Worm (Caenorhabditis elegans) whole organism, L1 larva: ENCODE measurements around the gene ugt-13.

Experiments
- C34B4.2 ChIP-seq: sonication (generic microtip); optimal IDR thresholded peaks from 2 replicates; lab custom pipeline; 2017; ENCODE audit warnings: mild to moderate bottlenecking, missing genetic modification characterization, missing compliant biosample characterization
- Y116A8C.19 ChIP-seq: sonication (generic microtip); optimal IDR thresholded peaks from 2 replicates; lab custom pipeline; 2016; ENCODE audit warnings: missing compliant biosample characterization, missing genetic modification characterization, borderline replicate concordance
- aha-1 ChIP-seq: fragments of 150-350 bp; optimal IDR thresholded peaks from 2 replicates; lab custom pipeline; 2014; ENCODE audit warnings: missing biosample characterization, missing genetic modification characterization
- aly-2 ChIP-seq: fragments of 150-350 bp; optimal IDR thresholded peaks from 2 replicates; lab custom pipeline; 2014; ENCODE audit warnings: missing biosample characterization, missing genetic modification characterization
- ceh-63 ChIP-seq: fragments of 200-800 bp; sonication (Bioruptor generic); optimal IDR thresholded peaks from 2 replicates; lab custom pipeline; 2018; ENCODE audit warnings: mild to moderate bottlenecking, missing genetic modification characterization, missing compliant biosample characterization
- ceh-82 ChIP-seq, 3 experiments: fragments of 150-350 bp in 1 of 3; sonication (generic microtip) in 2 of 3; optimal IDR thresholded peaks; 2 replicates each; lab custom pipeline; 2014 to 2017; ENCODE audit warnings: missing biosample characterization in 3 of 3, missing genetic modification characterization in 3 of 3
- ceh-88 ChIP-seq: fragments of 200-800 bp; sonication (Bioruptor generic); IDR thresholded peaks from 2 replicates; pipeline ENCODE4 v1.3.6; 2022; ENCODE audit warnings: missing genetic modification characterization, missing compliant biosample characterization
- ceh-90 ChIP-seq: sonication (generic microtip); optimal IDR thresholded peaks from 2 replicates; lab custom pipeline; 2016; ENCODE audit warnings: missing genetic modification characterization, missing compliant biosample characterization
- dpl-1 ChIP-seq, 3 experiments: fragments of 150-350 bp in 2 of 3; sonication (generic microtip) in 1 of 3; optimal IDR thresholded peaks; 2 replicates each; lab custom pipeline; 2014 to 2017; ENCODE audit warnings: missing biosample characterization in 3 of 3, missing genetic modification characterization in 3 of 3, missing genetic modification reagents in 3 of 3
- dsc-1 ChIP-seq: sonication (generic microtip); optimal IDR thresholded peaks from 2 replicates; lab custom pipeline; 2016; ENCODE audit warnings: mild to moderate bottlenecking, missing genetic modification characterization, missing compliant biosample characterization
- efl-3 ChIP-seq: fragments of 200-800 bp; sonication (Bioruptor generic); optimal IDR thresholded peaks from 2 replicates; lab custom pipeline; 2018; ENCODE audit warnings: mild to moderate bottlenecking, missing genetic modification characterization, missing compliant biosample characterization
- egl-27 ChIP-seq, 2 experiments: fragments of 150-350 bp in 1 of 2; sonication (generic microtip); optimal IDR thresholded peaks; 3 replicates each; lab custom pipeline; 2017 to 2018; ENCODE audit warnings: missing biosample characterization in 2 of 2, missing genetic modification characterization in 2 of 2, missing genetic modification reagents in 2 of 2
- elt-3 ChIP-seq, 6 experiments: fragments of 150-350 bp in 1 of 6; sonication (generic microtip); optimal IDR thresholded peaks; 2 replicates each; lab custom pipeline; 2017 to 2018; ENCODE audit warnings: missing biosample characterization in 6 of 6, missing genetic modification characterization in 6 of 6, inconsistent platforms in 1 of 6
- ets-5 ChIP-seq: fragments of 200-800 bp; sonication (Bioruptor generic); IDR thresholded peaks from 2 replicates; pipeline ENCODE4 v1.3.6; 2022; ENCODE audit warnings: missing genetic modification characterization, missing compliant biosample characterization
- fkh-4 ChIP-seq: sonication (generic microtip); optimal IDR thresholded peaks from 2 replicates; lab custom pipeline; 2016; ENCODE audit warnings: missing compliant biosample characterization, missing genetic modification characterization, borderline replicate concordance
- fkh-8 ChIP-seq: sonication (generic microtip); optimal IDR thresholded peaks from 2 replicates; lab custom pipeline; 2016; ENCODE audit warnings: mild to moderate bottlenecking, missing genetic modification characterization, missing compliant biosample characterization
- fos-1 ChIP-seq: fragments of 150-350 bp; optimal IDR thresholded peaks from 2 replicates; lab custom pipeline; 2014; ENCODE audit warnings: missing biosample characterization, missing genetic modification characterization
- hlh-4 ChIP-seq: sonication (generic microtip); optimal IDR thresholded peaks from 2 replicates; lab custom pipeline; 2016; ENCODE audit warnings: mild to moderate bottlenecking, missing genetic modification characterization, missing compliant biosample characterization
- irx-1 ChIP-seq: sonication (generic microtip); optimal IDR thresholded peaks from 2 replicates; lab custom pipeline; 2016; ENCODE audit warnings: missing genetic modification characterization, missing compliant biosample characterization
- isw-1 ChIP-seq: fragments of 200-800 bp; sonication (Bioruptor generic); IDR thresholded peaks from 2 replicates; pipeline ENCODE4 v1.3.6; 2022; ENCODE audit warnings: missing genetic modification characterization, missing compliant biosample characterization
- lin-14 ChIP-seq: fragments of 200-800 bp; sonication (Bioruptor generic); optimal IDR thresholded peaks from 2 replicates; lab custom pipeline; 2018; ENCODE audit warnings: mild to moderate bottlenecking, missing genetic modification characterization, moderate library complexity, missing compliant biosample characterization
- lin-15B ChIP-seq: fragments of 150-350 bp; sonication (generic microtip); optimal IDR thresholded peaks from 3 replicates; lab custom pipeline; 2014; ENCODE audit warnings: missing biosample characterization, missing genetic modification characterization
- lin-39 ChIP-seq: fragments of 150-350 bp; optimal IDR thresholded peaks from 2 replicates; lab custom pipeline; 2014; ENCODE audit warnings: missing biosample characterization, missing genetic modification reagents, missing genetic modification characterization
- mab-9 ChIP-seq: fragments of 200-800 bp; sonication (Bioruptor generic); IDR thresholded peaks from 2 replicates; pipeline ENCODE4 v1.3.6; 2022; ENCODE audit warnings: missing genetic modification reagents, missing genetic modification characterization, missing compliant biosample characterization
- mef-2 ChIP-seq: fragments of 150-350 bp; optimal IDR thresholded peaks from 2 replicates; lab custom pipeline; 2014; ENCODE audit warnings: missing biosample characterization, missing genetic modification characterization
- nhr-19 ChIP-seq: fragments of 200-800 bp; sonication (Bioruptor generic); conservative IDR thresholded peaks from 2 replicates; pipeline ENCODE4 v1.3.6; 2022; ENCODE audit warnings: missing genetic modification characterization, missing compliant biosample characterization
- nhr-20 ChIP-seq: sonication (generic microtip); optimal IDR thresholded peaks from 2 replicates; lab custom pipeline; 2016; ENCODE audit warnings: mild to moderate bottlenecking, missing genetic modification characterization, missing compliant biosample characterization
- nhr-237 ChIP-seq: fragments of 150-350 bp; optimal IDR thresholded peaks from 2 replicates; lab custom pipeline; 2014; ENCODE audit warnings: missing biosample characterization, missing genetic modification characterization
- nhr-47 ChIP-seq: sonication (generic microtip); optimal IDR thresholded peaks from 2 replicates; lab custom pipeline; 2016; ENCODE audit warnings: mild to moderate bottlenecking, missing genetic modification characterization, moderate library complexity, missing compliant biosample characterization
- nhr-71 ChIP-seq: sonication (generic microtip); optimal IDR thresholded peaks from 2 replicates; lab custom pipeline; 2016; ENCODE audit warnings: mild to moderate bottlenecking, missing genetic modification characterization, moderate library complexity, missing compliant biosample characterization
- nhr-85 ChIP-seq: sonication (generic microtip); peaks from one replicate; lab custom pipeline; 2016; ENCODE audit warnings: missing genetic modification characterization, inconsistent platforms, missing compliant biosample characterization
- nhr-90 ChIP-seq: sonication (generic microtip); optimal IDR thresholded peaks from 2 replicates; lab custom pipeline; 2016; ENCODE audit warnings: mild to moderate bottlenecking, missing genetic modification characterization, missing compliant biosample characterization; ENCODE audit not compliant: poor library complexity
- pag-3 ChIP-seq: sonication (generic microtip); optimal IDR thresholded peaks from 2 replicates; lab custom pipeline; 2017; ENCODE audit warnings: missing genetic modification characterization, mild to moderate bottlenecking, missing compliant biosample characterization, antibody characterized with exemption, borderline replicate concordance; ENCODE audit not compliant: insufficient read depth
- rnt-1 ChIP-seq: sonication (generic microtip); optimal IDR thresholded peaks from 2 replicates; lab custom pipeline; 2016; ENCODE audit warnings: mild to moderate bottlenecking, missing genetic modification characterization, moderate library complexity, missing compliant biosample characterization
- snpc-4 ChIP-seq: fragments of 150-350 bp; optimal IDR thresholded peaks from 2 replicates; lab custom pipeline; 2014; ENCODE audit warnings: missing biosample characterization, missing genetic modification characterization
- sptf-1 ChIP-seq: fragments of 150-350 bp; optimal IDR thresholded peaks from 2 replicates; lab custom pipeline; 2014; ENCODE audit warnings: missing biosample characterization, missing genetic modification characterization
- sup-37 ChIP-seq: fragments of 200-800 bp; sonication (Bioruptor generic); optimal IDR thresholded peaks from 2 replicates; lab custom pipeline; 2018; ENCODE audit warnings: mild to moderate bottlenecking, missing genetic modification characterization, missing compliant biosample characterization
- unc-30 ChIP-seq: sonication (generic microtip); optimal IDR thresholded peaks from 2 replicates; lab custom pipeline; 2017; ENCODE audit warnings: missing biosample characterization, missing genetic modification characterization
- unc-62 ChIP-seq: fragments of 150-350 bp; optimal IDR thresholded peaks from 2 replicates; lab custom pipeline; 2014; ENCODE audit warnings: missing biosample characterization, missing genetic modification reagents, missing genetic modification characterization
- unc-86 ChIP-seq: sonication (generic microtip); optimal IDR thresholded peaks from 2 replicates; lab custom pipeline; 2016; ENCODE audit warnings: missing genetic modification characterization, missing compliant biosample characterization
- zip-4 ChIP-seq: fragments of 200-800 bp; sonication (Bioruptor generic); optimal IDR thresholded peaks from 2 replicates; lab custom pipeline; 2018; ENCODE audit warnings: mild to moderate bottlenecking, missing genetic modification characterization, moderate library complexity, missing compliant biosample characterization

The ugt-13 gene

ce11 chrV:4864330-4864729, 44.4 kb upstream of the ugt-13 start:
- TF ChIP-seq fkh-8 (tag; lab: Kevin White, UChicago) (peak; percentile 4), fkh-4 (tag; lab: Kevin White, UChicago) (peak; percentile 78), dsc-1 (tag; lab: Kevin White, UChicago) (peak; percentile 92), nhr-237 (tag; lab: Kevin White, UChicago) (no peak)

- no peak for TF ChIP-seq dpl-1 (GFP tag; optimal IDR thresholded peaks at IDR 0.05; lab: Kevin White, UChicago)
- TF ChIP-seq ceh-82 (tag; optimal IDR thresholded peaks at IDR 0.05; lab: Kevin White, UChicago) = no peak
- TF ChIP-seq C34B4.2 (tag; lab: Kevin White, UChicago) = no peak
- TF ChIP-seq dsc-1 (tag; lab: Kevin White, UChicago) = peak; percentile 68
- TF ChIP-seq nhr-85 = no peak
These were observed 43.3 kb upstream of the ugt-13 start, which contains the start of gene srd-32 for ce11 chrV:4865364-4865763. Gene srd-32, plus strand, starts transcription at chrV:4865664.

- TF ChIP-seq fkh-8 (tag; lab: Kevin White, UChicago) = peak; percentile 52
- TF ChIP-seq ceh-88 (GFP tag; lab: Robert Waterston, UW) = no peak
- no peak for TF ChIP-seq sptf-1 (tag; lab: Kevin White, UChicago)
- TF ChIP-seq lin-15B = no peak
- peak; percentile 21 for TF ChIP-seq lin-14 (GFP tag; lab: Kevin White, UChicago)
- TF ChIP-seq dsc-1 (tag; lab: Kevin White, UChicago) = peak; percentile 32
- TF ChIP-seq hlh-4 (tag; lab: Kevin White, UChicago) = peak; percentile 59
- TF ChIP-seq unc-86 = peak; percentile 18
- TF ChIP-seq nhr-71 = peak; percentile 46
- TF ChIP-seq elt-3 (tag; optimal IDR thresholded peaks at IDR 0.05; lab: Kevin White, UChicago) = no peak
These were observed 41.1 kb upstream of the ugt-13 start for ce11 chrV:4867535-4867934.

ce11 chrV:4868698-4869097, 40.0 kb upstream of the ugt-13 start:
- TF ChIP-seq lin-39 (tag; lab: Kevin White, UChicago) (no peak), efl-3 (GFP tag; lab: Kevin White, UChicago) (no peak), nhr-85 (no peak), C34B4.2 (tag; lab: Kevin White, UChicago) (no peak), ceh-63 (no peak), pag-3 (tag; lab: Kevin White, UChicago) (no peak), dsc-1 (tag; lab: Kevin White, UChicago) (peak; percentile 94), unc-62 (GFP tag; lab: Kevin White, UChicago) (no peak), fkh-4 (tag; lab: Kevin White, UChicago) (peak; percentile 77), rnt-1 (tag; lab: Kevin White, UChicago) (no peak), sptf-1 (tag; lab: Kevin White, UChicago) (no peak), aly-2 (tag; lab: Kevin White, UChicago) (no peak), aha-1 (tag; lab: Kevin White, UChicago) (no peak), hlh-4 (tag; lab: Kevin White, UChicago) (no peak), zip-4 (no peak), Y116A8C.19 (tag; lab: Kevin White, UChicago) (no peak)

ce11 chrV:4870627-4871026, 38.1 kb upstream of the ugt-13 start:
- TF ChIP-seq fos-1 (no peak), hlh-4 (tag; lab: Kevin White, UChicago) (peak; percentile 73), ceh-88 (GFP tag; lab: Robert Waterston, UW) (no peak), egl-27 (tag; optimal IDR thresholded peaks at IDR 0.05; lab: Kevin White, UChicago) (no peak), nhr-20 (tag; lab: Kevin White, UChicago) (peak; percentile 11), dpl-1 (GFP tag; optimal IDR thresholded peaks at IDR 0.05; lab: Kevin White, UChicago) (no peak), ets-5 (GFP tag; lab: Robert Waterston, UW) (no peak), nhr-47 (tag; lab: Kevin White, UChicago) (peak; percentile 49), snpc-4 (no peak), nhr-90 (tag; lab: Kevin White, UChicago) (no peak), zip-4 (no peak), nhr-237 (tag; lab: Kevin White, UChicago) (no peak), fkh-8 (tag; lab: Kevin White, UChicago) (peak; percentile 58), efl-3 (GFP tag; lab: Kevin White, UChicago) (no peak), sptf-1 (tag; lab: Kevin White, UChicago) (no peak), unc-30 (tag; lab: Kevin White, UChicago) (no peak), ceh-82 (tag; optimal IDR thresholded peaks at IDR 0.05; lab: Kevin White, UChicago) (no peak), nhr-85 (no peak), nhr-71 (peak; percentile 52), Y116A8C.19 (tag; lab: Kevin White, UChicago) (no peak), nhr-19 (no peak), mef-2 (tag; lab: Kevin White, UChicago) (no peak), sup-37 (no peak), ceh-90 (no peak), isw-1 (GFP tag; lab: Robert Waterston, UW) (no peak), mab-9 (GFP tag; lab: Robert Waterston, UW) (no peak), irx-1 (no peak)
